Fruit fly (Drosophila melanogaster) whole organism, embryonic: Measurements from ENCODE around the gene CG43062.
A peak's percentile ranks its signal among the peaks of the same experiment; 100 is the strongest.

Experiments
- Abd-B ChIP-seq: fragments of 200-800 bp; sonication (Bioruptor generic); optimal IDR thresholded peaks from 2 replicates; lab custom pipeline; 2018; ENCODE audit warnings: missing biosample characterization, mild to moderate bottlenecking, missing genetic modification characterization, moderate library complexity
- Ada2b ChIP-seq: fragments of 200-800 bp; sonication (Bioruptor generic); IDR thresholded peaks from 2 replicates; pipeline ENCODE4 v1.3.6; 2022; ENCODE audit warnings: missing biosample characterization, missing genetic modification characterization
- Asciz ChIP-seq: fragments of 200-800 bp; sonication (Bioruptor generic); optimal IDR thresholded peaks from 2 replicates; lab custom pipeline; 2017; ENCODE audit warnings: missing biosample characterization, mild to moderate bottlenecking, missing genetic modification characterization, missing genetic modification reagents
- BEAF-32 ChIP-seq: fragments of 200-800 bp; sonication (Bioruptor generic); optimal IDR thresholded peaks from 3 replicates; lab custom pipeline; 2017; ENCODE audit warnings: missing biosample characterization, missing genetic modification characterization, mild to moderate bottlenecking, moderate library complexity, missing genetic modification reagents
- CG10147 ChIP-seq: fragments of 200-800 bp; sonication (Bioruptor generic); optimal IDR thresholded peaks from 2 replicates; lab custom pipeline; 2019; ENCODE audit warnings: missing biosample characterization, mild to moderate bottlenecking, missing genetic modification characterization, moderate library complexity
- CG10565 ChIP-seq: fragments of 200-800 bp; sonication (Bioruptor generic); optimal IDR thresholded peaks from 3 replicates; lab custom pipeline; 2016; ENCODE audit warnings: missing biosample characterization, mild to moderate bottlenecking, missing genetic modification characterization
- CG12769 ChIP-seq: fragments of 200-800 bp; sonication (Bioruptor generic); optimal IDR thresholded peaks from 2 replicates; lab custom pipeline; 2019; ENCODE audit warnings: missing biosample characterization, mild to moderate bottlenecking, missing genetic modification characterization, moderate library complexity
- CG13424 ChIP-seq: fragments of 200-800 bp; sonication (Bioruptor generic); optimal IDR thresholded peaks from 2 replicates; lab custom pipeline; 2019; ENCODE audit warnings: missing biosample characterization, mild to moderate bottlenecking, missing genetic modification characterization, moderate library complexity
- CG14050 ChIP-seq: fragments of 200-800 bp; sonication (Bioruptor generic); IDR thresholded peaks from 3 replicates; pipeline ENCODE4 v1.3.6; 2022; ENCODE audit warnings: missing biosample characterization, missing genetic modification characterization
- CG14667 ChIP-seq: fragments of 200-800 bp; sonication (Bioruptor generic); IDR thresholded peaks from 2 replicates; pipeline ENCODE4 v1.3.6; 2022; ENCODE audit warnings: missing biosample characterization, missing genetic modification characterization
- CG15696 ChIP-seq: fragments of 200-800 bp; sonication (Bioruptor generic); optimal IDR thresholded peaks from 2 replicates; lab custom pipeline; 2019; ENCODE audit warnings: missing biosample characterization, mild to moderate bottlenecking, missing genetic modification characterization, moderate library complexity
- CG16863 ChIP-seq: fragments of 200-800 bp; sonication (Bioruptor generic); optimal IDR thresholded peaks from 3 replicates; lab custom pipeline; 2016; ENCODE audit warnings: missing biosample characterization, missing genetic modification characterization
- CG17186 ChIP-seq: fragments of 200-800 bp; sonication (Bioruptor generic); optimal IDR thresholded peaks from 3 replicates; lab custom pipeline; 2017; ENCODE audit warnings: missing biosample characterization, missing genetic modification reagents, missing genetic modification characterization
- CG18599 ChIP-seq: fragments of 200-800 bp; sonication (Bioruptor generic); optimal IDR thresholded peaks from 3 replicates; lab custom pipeline; 2017; ENCODE audit warnings: missing biosample characterization, missing genetic modification characterization, mild to moderate bottlenecking, moderate library complexity, missing genetic modification reagents
- CG2202 ChIP-seq: fragments of 200-800 bp; sonication (Bioruptor generic); optimal IDR thresholded peaks from 2 replicates; lab custom pipeline; 2018; ENCODE audit warnings: missing biosample characterization, mild to moderate bottlenecking, missing genetic modification characterization
- CG3281 ChIP-seq: fragments of 200-800 bp; sonication (Bioruptor generic); optimal IDR thresholded peaks from 3 replicates; lab custom pipeline; 2017; ENCODE audit warnings: missing biosample characterization, mild to moderate bottlenecking, missing genetic modification characterization
- CG3838 ChIP-seq: fragments of 200-800 bp; sonication (Bioruptor generic); optimal IDR thresholded peaks from 3 replicates; lab custom pipeline; 2016; ENCODE audit warnings: missing biosample characterization, missing genetic modification characterization
- CG43689 ChIP-seq: fragments of 200-800 bp; sonication (Bioruptor generic); IDR thresholded peaks from 2 replicates; pipeline ENCODE4 v1.3.6; 2022; ENCODE audit warnings: missing biosample characterization, missing genetic modification characterization
- CG6813 ChIP-seq: fragments of 200-800 bp; sonication (Bioruptor generic); optimal IDR thresholded peaks from 2 replicates; lab custom pipeline; 2017; ENCODE audit warnings: missing biosample characterization, missing genetic modification characterization, mild to moderate bottlenecking, moderate library complexity, missing genetic modification reagents
- CG7372 ChIP-seq: fragments of 200-800 bp; sonication (Bioruptor generic); IDR thresholded peaks from 2 replicates; pipeline ENCODE4 v1.3.6; 2022; ENCODE audit warnings: missing biosample characterization, missing genetic modification characterization
- CG7963 ChIP-seq: fragments of 200-800 bp; sonication (Bioruptor generic); IDR thresholded peaks from 3 replicates; pipeline ENCODE4 v1.3.6; 2022; ENCODE audit warnings: missing biosample characterization, missing genetic modification characterization; ENCODE audit not compliant: partially characterized antibody
- Dbx ChIP-seq: fragments of 200-800 bp; sonication (Bioruptor generic); IDR thresholded peaks from 3 replicates; pipeline ENCODE4 v1.3.6; 2022; ENCODE audit warnings: missing biosample characterization, missing genetic modification characterization
- Dll ChIP-seq: fragments of 200-800 bp; sonication (Bioruptor generic); IDR thresholded peaks from 4 replicates; pipeline ENCODE4 v1.3.6; 2022; ENCODE audit warnings: missing biosample characterization, missing genetic modification characterization; ENCODE audit not compliant: partially characterized antibody
- Doc3 ChIP-seq: fragments of 200-800 bp; sonication (Bioruptor generic); IDR thresholded peaks from 3 replicates; pipeline ENCODE4 v1.3.6; 2022; ENCODE audit warnings: missing biosample characterization, missing genetic modification characterization; ENCODE audit not compliant: partially characterized antibody
- Dref ChIP-seq: fragments of 200-800 bp; sonication (Bioruptor generic); IDR thresholded peaks from 2 replicates; pipeline ENCODE4 v1.3.6; 2022; ENCODE audit warnings: missing biosample characterization, missing genetic modification characterization
- Fer1 ChIP-seq: fragments of 200-800 bp; sonication (Bioruptor generic); optimal IDR thresholded peaks from 2 replicates; lab custom pipeline; 2017; ENCODE audit warnings: missing biosample characterization, mild to moderate bottlenecking, missing genetic modification characterization
- Hsf ChIP-seq: fragments of 200-800 bp; sonication (Bioruptor generic); optimal IDR thresholded peaks from 3 replicates; lab custom pipeline; 2016; ENCODE audit warnings: missing biosample characterization, missing genetic modification characterization
- Lhr ChIP-seq: fragments of 200-800 bp; sonication (Bioruptor generic); optimal IDR thresholded peaks from 3 replicates; lab custom pipeline; 2017; ENCODE audit warnings: mild to moderate bottlenecking, missing biosample characterization, missing genetic modification reagents, missing genetic modification characterization
- Poxn ChIP-seq: fragments of 200-800 bp; sonication (Bioruptor generic); IDR thresholded peaks from 2 replicates; pipeline ENCODE4 v1.3.6; 2022; ENCODE audit warnings: missing biosample characterization, missing genetic modification characterization
- Sry-δ ChIP-seq: fragments of 200-800 bp; sonication (Bioruptor generic); optimal IDR thresholded peaks from 2 replicates; lab custom pipeline; 2016; ENCODE audit warnings: missing biosample characterization, missing genetic modification characterization
- ab ChIP-seq: fragments of 200-800 bp; sonication (Bioruptor generic); optimal IDR thresholded peaks from 2 replicates; lab custom pipeline; 2016; ENCODE audit warnings: missing biosample characterization, missing genetic modification characterization
- amos ChIP-seq: fragments of 200-800 bp; sonication (Bioruptor generic); IDR thresholded peaks from 2 replicates; pipeline ENCODE4 v1.3.6; 2022; ENCODE audit warnings: missing biosample characterization, missing genetic modification characterization; ENCODE audit not compliant: partially characterized antibody
- aop ChIP-seq: fragments of 200-800 bp; sonication (Bioruptor generic); IDR thresholded peaks from 2 replicates; pipeline ENCODE4 v1.3.6; 2022; ENCODE audit warnings: missing biosample characterization, missing genetic modification characterization
- bsh ChIP-seq, 2 experiments: fragments of 200-800 bp; sonication (Bioruptor generic); optimal IDR thresholded peaks; 2 replicates each; lab custom pipeline; 2017 to 2018; ENCODE audit warnings: mild to moderate bottlenecking in 2 of 2, missing biosample characterization in 2 of 2, missing genetic modification characterization in 2 of 2, moderate library complexity in 1 of 2
- btn ChIP-seq: fragments of 200-800 bp; sonication (Bioruptor generic); optimal IDR thresholded peaks from 2 replicates; lab custom pipeline; 2016; ENCODE audit warnings: missing biosample characterization, missing genetic modification characterization
- cad ChIP-seq: fragments of >200 bp; optimal IDR thresholded peaks from 2 replicates; lab custom pipeline; 2017; ENCODE audit warnings: missing biosample characterization, missing genetic modification characterization
- dpn ChIP-seq, 2 experiments: fragments of 200-800 bp; sonication (Bioruptor generic); optimal IDR thresholded peaks; 3 replicates each; lab custom pipeline; 2016; ENCODE audit warnings: missing biosample characterization in 2 of 2, missing genetic modification characterization in 2 of 2
- emc ChIP-seq: fragments of 200-800 bp; sonication (Bioruptor generic); optimal IDR thresholded peaks from 2 replicates; lab custom pipeline; 2016; ENCODE audit warnings: missing biosample characterization, missing genetic modification characterization
- en ChIP-seq: fragments of 200-800 bp; sonication (Bioruptor generic); optimal IDR thresholded peaks from 2 replicates; lab custom pipeline; 2016; ENCODE audit warnings: missing biosample characterization, missing genetic modification characterization
- hkb ChIP-seq, 2 experiments: fragments of 200-800 bp in 1 of 2; fragments of >200 bp in 1 of 2; sonication (Bioruptor generic) in 1 of 2; IDR thresholded peaks in 1 of 2; optimal IDR thresholded peaks in 1 of 2; 2 replicates each; pipeline versions ENCODE4 v1.3.6 to Lab custom; 2017 to 2022; ENCODE audit warnings: missing biosample characterization in 1 of 2, missing genetic modification characterization in 1 of 2
- org-1 ChIP-seq: fragments of 200-800 bp; sonication (Bioruptor generic); optimal IDR thresholded peaks from 2 replicates; lab custom pipeline; 2017; ENCODE audit warnings: missing biosample characterization, missing genetic modification characterization
- otp ChIP-seq: fragments of 200-800 bp; sonication (Bioruptor generic); IDR thresholded peaks from 3 replicates; pipeline ENCODE4, ENCODE4 v1.3.6; 2022; ENCODE audit warnings: missing biosample characterization, missing genetic modification characterization
- pan ChIP-seq, 4 experiments: fragments of >200 bp in 3 of 4; fragments of 200-800 bp in 1 of 4; sonication (Bioruptor generic) in 1 of 4; optimal IDR thresholded peaks in 3 of 4; IDR thresholded peaks in 1 of 4; 2 replicates each; pipeline versions ENCODE4 v1.3.6 to Lab custom; 2017 to 2022; ENCODE audit warnings: missing biosample characterization in 2 of 4, missing genetic modification characterization in 2 of 4, mixed read lengths in 1 of 4
- peb ChIP-seq: fragments of 200-800 bp; sonication (Bioruptor generic); IDR thresholded peaks from 2 replicates; pipeline ENCODE4 v1.3.6; 2022; ENCODE audit warnings: missing biosample characterization, missing genetic modification characterization
- seq ChIP-seq: fragments of 200-800 bp; sonication (Bioruptor generic); IDR thresholded peaks from 2 replicates; pipeline ENCODE4 v1.3.6; 2022; ENCODE audit warnings: missing biosample characterization, missing genetic modification characterization
- sr ChIP-seq: fragments of 200-800 bp; sonication (Bioruptor generic); IDR thresholded peaks from 3 replicates; pipeline ENCODE4 v1.3.6; 2022; ENCODE audit warnings: missing biosample characterization, missing genetic modification characterization
- ttk ChIP-seq: fragments of 200-800 bp; sonication (Bioruptor generic); IDR thresholded peaks from 2 replicates; pipeline ENCODE4 v2.1.2; 2022; ENCODE audit warnings: missing biosample characterization, missing genetic modification characterization
- unpg ChIP-seq: fragments of 200-800 bp; sonication (Bioruptor generic); optimal IDR thresholded peaks from 3 replicates; lab custom pipeline; 2018; ENCODE audit warnings: missing biosample characterization, mild to moderate bottlenecking, missing genetic modification characterization, moderate library complexity
- wek ChIP-seq: fragments of 200-800 bp; sonication (Bioruptor generic); optimal IDR thresholded peaks from 3 replicates; lab custom pipeline; 2018; ENCODE audit warnings: missing biosample characterization, mild to moderate bottlenecking, missing genetic modification characterization, moderate library complexity
- wor ChIP-seq: fragments of 200-800 bp; sonication (Bioruptor generic); IDR thresholded peaks from 2 replicates; pipeline ENCODE4 v1.3.6; 2022; ENCODE audit warnings: missing biosample characterization, missing genetic modification characterization

The CG43062 gene

DNA sequence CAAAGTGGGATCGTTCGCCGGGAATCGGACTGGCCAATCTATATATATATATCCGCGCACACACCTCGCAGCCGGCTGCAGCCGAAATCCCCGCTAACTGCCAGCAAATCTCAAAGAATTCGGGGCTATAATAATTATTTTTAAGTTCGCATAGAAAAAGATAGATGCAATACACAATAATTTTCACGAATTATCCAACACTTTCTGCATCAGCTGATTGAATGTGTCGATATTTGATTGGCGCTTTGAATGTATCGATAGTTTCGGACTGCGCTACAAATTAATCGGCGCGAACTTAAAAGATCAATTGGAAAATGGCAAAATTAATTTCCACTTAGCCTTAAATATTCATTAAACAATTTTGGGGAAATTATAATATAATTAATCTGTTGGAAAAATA lies 46.6 kb downstream of the CG43062 start, which contains the start of gene Sbf (continued):
- TF ChIP-seq Fer1 (GFP tag; lab: Kevin White, UChicago) (no peak), sr (GFP tag; lab: Robert Waterston, UW) (no peak), ttk (GFP tag; lab: Robert Waterston, UW) (no peak), hkb (optimal IDR thresholded peaks at IDR 0.05; lab: Kevin White, UChicago) (no peak), hkb (GFP tag; IDR thresholded peaks at IDR 0.05; lab: Robert Waterston, UW) (no peak), cad (no peak), seq (GFP tag; lab: Robert Waterston, UW) (no peak), aop (GFP tag; lab: Robert Waterston, UW) (no peak), en (GFP tag; lab: Kevin White, UChicago) (no peak), Hsf (no peak), CG10147 (GFP tag; lab: Kevin White, UChicago) (no peak), Ada2b (GFP tag; lab: Robert Waterston, UW) (no peak), peb (GFP tag; lab: Robert Waterston, UW) (no peak), CG10565 (no peak), CG7963 (GFP tag; lab: Robert Waterston, UW) (peak; percentile 81; the same call in 2 of the 3 replicates), CG16863 (GFP tag; lab: Kevin White, UChicago) (no peak), CG15696 (no peak), CG2202 (tag; lab: Kevin White, UChicago) (no peak), CG3838 (GFP tag; lab: Kevin White, UChicago) (no peak), Poxn (GFP tag; lab: Robert Waterston, UW) (no peak), org-1 (no peak), ab (GFP tag; lab: Kevin White, UChicago) (no peak), bsh (GFP tag; optimal IDR thresholded peaks at IDR 0.05; lab: Kevin White, UChicago) (no peak), CG12769 (tag; lab: Kevin White, UChicago) (no peak), CG14050 (GFP tag; lab: Robert Waterston, UW) (no peak), Dref (peak; percentile 92), CG13424 (tag; lab: Kevin White, UChicago) (no peak), Abd-B (GFP tag; lab: Kevin White, UChicago) (no peak), emc (GFP tag; lab: Kevin White, UChicago) (no peak), CG43689 (no peak), CG14667 (GFP tag; lab: Robert Waterston, UW) (no peak), CG3281 (no peak), pan (optimal IDR thresholded peaks at IDR 0.05; lab: Kevin White, UChicago) (no peak), pan (GFP tag; optimal IDR thresholded peaks at IDR 0.05 in 1 of 2, IDR thresholded peaks at IDR 0.05 in 1 of 2) (no peak), wek (GFP tag; lab: Kevin White, UChicago) (no peak), Sry-δ (GFP tag; lab: Kevin White, UChicago) (peak; percentile 72), Lhr (no peak), CG7372 (GFP tag; lab: Robert Waterston, UW) (no peak), CG6813 (GFP tag; lab: Kevin White, UChicago) (no peak), Asciz (GFP tag; lab: Kevin White, UChicago) (no peak), wor (GFP tag; lab: Robert Waterston, UW) (no peak), unpg (GFP tag; lab: Kevin White, UChicago) (no peak), btn (GFP tag; lab: Kevin White, UChicago) (no peak), otp (GFP tag; lab: Robert Waterston, UW) (no peak), Doc3 (peak; percentile 76), BEAF-32 (GFP tag; lab: Kevin White, UChicago) (peak; percentile 87), CG18599 (no peak), Dll (GFP tag; lab: Robert Waterston, UW) (peak; percentile 84), CG17186 (GFP tag; lab: Kevin White, UChicago) (peak; percentile 85), dpn (GFP tag; optimal IDR thresholded peaks at IDR 0.05; lab: Kevin White, UChicago) (peak in 1 of 2 experiments; percentile 28), amos (GFP tag; lab: Robert Waterston, UW) (peak; percentile 92), Dbx (GFP tag; lab: Robert Waterston, UW) (0 out of 3 replicates have a peak, but pooled peaks have one; percentile 13)
